Worm (Caenorhabditis elegans): ENCODE results near the gene asm-2.

asm-2 gene

ce11 chrX:11286246-11286645 is 37.8 kb downstream of the asm-2 start, which contains the start of gene F38B2.3:
Gene F38B2.3, minus strand, starts transcription at chrX:11286346.
- no peak for TF ChIP-seq snpc-4 (tag; optimal IDR thresholded peaks at IDR 0.05)
- no peak for TF ChIP-seq dmd-4 (tag; optimal IDR thresholded peaks at IDR 0.05)
- TF ChIP-seq ZK546.5 (tag; optimal IDR thresholded peaks at IDR 0.05) = no peak
- no peak for TF ChIP-seq fos-1 (tag; optimal IDR thresholded peaks at IDR 0.05)
- no peak for TF ChIP-seq nhr-11 (tag; optimal IDR thresholded peaks at IDR 0.05)
- TF ChIP-seq aly-2 (tag; optimal IDR thresholded peaks at IDR 0.05) = no peak
- no peak for TF ChIP-seq nhr-21 (tag; optimal IDR thresholded peaks at IDR 0.05)
- no peak for TF ChIP-seq ama-1 (optimal IDR thresholded peaks at IDR 0.05)
- no peak for TF ChIP-seq mbf-1 (tag; optimal IDR thresholded peaks at IDR 0.05)
- no peak for TF ChIP-seq ztf-1 (GFP tag; conservative IDR thresholded peaks at IDR 0.05)
- TF ChIP-seq ztf-4 (tag; optimal IDR thresholded peaks at IDR 0.05) = no peak
- no peak for TF ChIP-seq R02D3.7 (tag; optimal IDR thresholded peaks at IDR 0.05)
- TF ChIP-seq lin-39 (tag; optimal IDR thresholded peaks at IDR 0.05) = no peak
- TF ChIP-seq sma-3 (GFP tag; optimal IDR thresholded peaks at IDR 0.05) = no peak

DNA sequence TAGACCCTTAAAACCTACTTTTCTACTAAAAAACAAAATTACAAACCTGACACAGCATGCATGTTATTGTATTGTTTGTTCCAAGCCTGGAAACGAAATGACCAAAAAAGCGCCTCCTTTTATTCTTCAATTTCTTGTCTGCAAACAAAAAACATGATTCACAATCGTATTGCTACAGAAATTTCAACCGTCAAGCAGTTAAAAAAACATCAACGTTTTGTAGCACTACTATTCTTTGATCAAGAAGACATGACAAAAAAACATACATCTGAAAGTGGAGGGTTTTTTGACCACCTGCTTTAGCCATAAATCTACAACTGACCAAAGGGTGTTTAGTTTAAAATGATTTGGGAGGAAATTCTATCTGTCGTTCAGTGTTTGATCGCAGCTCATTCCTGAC is 42.9 kb downstream of the asm-2 start, which contains the start of gene F38B2.6:
Gene F38B2.6, minus strand, starts transcription at position 101 of the 400 bp plus-strand sequence.
- TF ChIP-seq nhr-11 (tag; optimal IDR thresholded peaks at IDR 0.05) (no peak), nhr-10 (tag; optimal IDR thresholded peaks at IDR 0.05) (no peak), mab-5 (tag; optimal IDR thresholded peaks at IDR 0.05) (no peak), lin-13 (GFP tag; optimal IDR thresholded peaks at IDR 0.05) (no peak), nhr-77 (tag; optimal IDR thresholded peaks at IDR 0.05) (no peak), nhr-237 (tag; optimal IDR thresholded peaks at IDR 0.05) (no peak), zag-1 (tag; optimal IDR thresholded peaks at IDR 0.05) (no peak), ztf-4 (tag; optimal IDR thresholded peaks at IDR 0.05) (no peak), nhr-25 (tag; optimal IDR thresholded peaks at IDR 0.05) (no peak), nhr-129 (tag; optimal IDR thresholded peaks at IDR 0.05) (no peak), nhr-6 (tag; optimal IDR thresholded peaks at IDR 0.05) (no peak), nhr-12 (tag; optimal IDR thresholded peaks at IDR 0.05) (no peak), snpc-4 (tag; optimal IDR thresholded peaks at IDR 0.05) (no peak)

- TF ChIP-seq mab-5 (tag; optimal IDR thresholded peaks at IDR 0.05) (no peak), mbf-1 (tag; optimal IDR thresholded peaks at IDR 0.05) (no peak), nhr-25 (tag; optimal IDR thresholded peaks at IDR 0.05) (no peak), nhr-23 (tag; optimal IDR thresholded peaks at IDR 0.05) (no peak)
Observed at ce11 chrX:11279276-11279675, 44.8 kb downstream of the asm-2 start, which contains the start of gene F38B2.2. Gene F38B2.2, minus strand, starts transcription at chrX:11279376.
